Fruit fly (Drosophila melanogaster) Kc167 (cell line): ENCODE measurements around the gene CG42240.

Source experiments
- Myc ChIP-seq: fragments of >200 bp; optimal IDR thresholded peaks from 2 replicates; lab custom pipeline; 2017; ENCODE audit warnings: missing external identifiers
- Sin3A ChIP-seq: fragments of >200 bp; optimal IDR thresholded peaks from 2 replicates; lab custom pipeline; 2018; ENCODE audit warnings: missing external identifiers
- h ChIP-seq: fragments of >200 bp; optimal IDR thresholded peaks from 3 replicates; lab custom pipeline; 2018; ENCODE audit warnings: missing external identifiers
- psq ChIP-seq: fragments of >200 bp; optimal IDR thresholded peaks from 2 replicates; lab custom pipeline; 2017; ENCODE audit warnings: missing external identifiers
- ttk ChIP-seq: sonication (Bioruptor generic); optimal IDR thresholded peaks from 2 replicates; lab custom pipeline; 2017; ENCODE audit warnings: missing external identifiers

DNA sequence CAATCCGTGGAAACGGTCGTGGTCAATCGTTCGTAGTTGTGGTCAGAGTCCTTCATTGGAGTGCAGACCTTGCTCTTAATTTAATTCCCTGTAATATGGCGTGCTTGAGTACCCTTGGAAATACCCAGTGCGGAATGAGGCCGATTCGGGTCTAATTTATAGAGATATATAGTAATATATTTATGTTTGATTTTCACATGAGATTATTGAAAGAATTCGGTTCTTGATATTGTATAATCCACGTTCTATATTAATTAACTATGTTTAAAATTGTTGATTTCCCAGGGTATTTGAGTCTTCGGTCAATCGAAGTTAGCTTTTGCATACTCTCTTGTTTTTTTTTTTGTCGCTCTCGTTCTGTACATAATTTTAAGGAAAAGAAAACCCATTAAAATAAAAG is 12.7 kb downstream of the CG42240 start:
- TF ChIP-seq Sin3A (lab: Kevin White, UChicago) = no peak
- no peak for TF ChIP-seq Myc
- no peak for TF ChIP-seq h (lab: Kevin White, UChicago)
- no peak for TF ChIP-seq psq (lab: Kevin White, UChicago)
- no peak for TF ChIP-seq ttk (lab: Kevin White, UChicago)
